Fruit fly (Drosophila melanogaster) whole organism, embryonic: Measurements from ENCODE around the gene haf.

Experiments used
- B-H1 ChIP-seq: fragments of 200-800 bp; sonication (Bioruptor generic); IDR thresholded peaks from 3 replicates; pipeline ENCODE4 v1.3.6; 2022; ENCODE audit warnings: missing biosample characterization, missing genetic modification characterization
- CG10431 ChIP-seq: fragments of 200-800 bp; sonication (Bioruptor generic); optimal IDR thresholded peaks from 3 replicates; lab custom pipeline; 2018; ENCODE audit warnings: missing biosample characterization, mild to moderate bottlenecking, missing genetic modification characterization
- CG11504 ChIP-seq: fragments of 200-800 bp; sonication (Bioruptor generic); optimal IDR thresholded peaks from 3 replicates; lab custom pipeline; 2019; ENCODE audit warnings: missing biosample characterization, mild to moderate bottlenecking, missing genetic modification characterization, moderate library complexity
- CG12744 ChIP-seq: fragments of 200-800 bp; sonication (Bioruptor generic); optimal IDR thresholded peaks from 2 replicates; lab custom pipeline; 2016; ENCODE audit warnings: missing biosample characterization, missing genetic modification characterization
- CG14441 ChIP-seq: fragments of 200-800 bp; sonication (Bioruptor generic); IDR thresholded peaks from 2 replicates; pipeline ENCODE4 v1.3.6; 2022; ENCODE audit warnings: missing biosample characterization, missing genetic modification characterization
- CG1603 ChIP-seq: fragments of 200-800 bp; sonication (Bioruptor generic); optimal IDR thresholded peaks from 2 replicates; lab custom pipeline; 2019; ENCODE audit warnings: missing biosample characterization, mild to moderate bottlenecking, missing genetic modification characterization, moderate library complexity
- CG1647 ChIP-seq: fragments of 200-800 bp; sonication (Bioruptor generic); optimal IDR thresholded peaks from 3 replicates; lab custom pipeline; 2016; ENCODE audit warnings: missing biosample characterization, missing genetic modification characterization
- CG17361 ChIP-seq: fragments of 200-800 bp; sonication (Bioruptor generic); IDR thresholded peaks from 3 replicates; pipeline ENCODE4 v1.3.6; 2022; ENCODE audit warnings: missing biosample characterization, missing genetic modification characterization
- CG2678 ChIP-seq: fragments of 200-800 bp; sonication (Bioruptor generic); optimal IDR thresholded peaks from 3 replicates; lab custom pipeline; 2019; ENCODE audit warnings: missing biosample characterization, mild to moderate bottlenecking, missing genetic modification characterization, moderate library complexity
- CG4328 ChIP-seq: fragments of 200-800 bp; sonication (Bioruptor generic); optimal IDR thresholded peaks from 3 replicates; lab custom pipeline; 2017; ENCODE audit warnings: missing biosample characterization, missing genetic modification reagents, missing genetic modification characterization
- CG6854 ChIP-seq: fragments of 200-800 bp; sonication (Bioruptor generic); optimal IDR thresholded peaks from 3 replicates; lab custom pipeline; 2017; ENCODE audit warnings: missing biosample characterization, mild to moderate bottlenecking, missing genetic modification characterization
- CG7271 ChIP-seq: fragments of 200-800 bp; sonication (Bioruptor generic); optimal IDR thresholded peaks from 2 replicates; lab custom pipeline; 2018; ENCODE audit warnings: missing biosample characterization, mild to moderate bottlenecking, missing genetic modification characterization, moderate library complexity
- CG9727 ChIP-seq: fragments of 200-800 bp; sonication (Bioruptor generic); optimal IDR thresholded peaks from 3 replicates; lab custom pipeline; 2017; ENCODE audit warnings: missing biosample characterization, mild to moderate bottlenecking, missing genetic modification characterization
- CG9932 ChIP-seq: fragments of 200-800 bp; sonication (Bioruptor generic); IDR thresholded peaks from 2 replicates; pipeline ENCODE4 v1.3.6; 2022; ENCODE audit warnings: missing biosample characterization, missing genetic modification characterization
- Dbx ChIP-seq: fragments of 200-800 bp; sonication (Bioruptor generic); IDR thresholded peaks from 3 replicates; pipeline ENCODE4 v1.3.6; 2022; ENCODE audit warnings: missing biosample characterization, missing genetic modification characterization
- Deaf1 ChIP-seq: fragments of 200-800 bp; optimal IDR thresholded peaks from 3 replicates; lab custom pipeline; 2019; ENCODE audit warnings: missing biosample characterization, mild to moderate bottlenecking, missing genetic modification characterization, moderate library complexity
- Doc3 ChIP-seq: fragments of 200-800 bp; sonication (Bioruptor generic); IDR thresholded peaks from 3 replicates; pipeline ENCODE4 v1.3.6; 2022; ENCODE audit warnings: missing biosample characterization, missing genetic modification characterization; ENCODE audit not compliant: partially characterized antibody
- Drgx ChIP-seq: fragments of 200-800 bp; sonication (Bioruptor generic); IDR thresholded peaks from 2 replicates; pipeline ENCODE4 v1.3.6; 2022; ENCODE audit warnings: missing biosample characterization, missing genetic modification characterization
- Fer1 ChIP-seq: fragments of 200-800 bp; sonication (Bioruptor generic); optimal IDR thresholded peaks from 2 replicates; lab custom pipeline; 2017; ENCODE audit warnings: missing biosample characterization, mild to moderate bottlenecking, missing genetic modification characterization
- HmgZ ChIP-seq: fragments of 200-800 bp; sonication (Bioruptor generic); optimal IDR thresholded peaks from 2 replicates; lab custom pipeline; 2018; ENCODE audit warnings: missing biosample characterization, mild to moderate bottlenecking, missing genetic modification characterization
- Hr51 ChIP-seq, 2 experiments: fragments of 200-800 bp; sonication (Bioruptor generic); optimal IDR thresholded peaks; 2 replicates in 1 of 2; 3 replicates in 1 of 2; lab custom pipeline; 2016 to 2018; ENCODE audit warnings: missing biosample characterization in 2 of 2, missing genetic modification characterization in 2 of 2, mild to moderate bottlenecking in 1 of 2, moderate library complexity in 1 of 2
- Ravus ChIP-seq: fragments of 200-800 bp; sonication (Bioruptor generic); IDR thresholded peaks from 2 replicates; pipeline ENCODE4 v1.3.6; 2022; ENCODE audit warnings: missing biosample characterization, missing genetic modification characterization
- Sin3A ChIP-seq: fragments of >200 bp; optimal IDR thresholded peaks from 2 replicates; lab custom pipeline; 2018
- Sox100B ChIP-seq: fragments of 200-800 bp; sonication (Bioruptor generic); optimal IDR thresholded peaks from 3 replicates; lab custom pipeline; 2018; ENCODE audit warnings: missing biosample characterization, mild to moderate bottlenecking, missing genetic modification characterization
- Sox102F ChIP-seq: fragments of 200-800 bp; sonication (Bioruptor generic); optimal IDR thresholded peaks from 2 replicates; lab custom pipeline; 2018; ENCODE audit warnings: missing biosample characterization, mild to moderate bottlenecking, missing genetic modification characterization, moderate library complexity
- Sry-β ChIP-seq: fragments of 200-800 bp; sonication (Bioruptor generic); optimal IDR thresholded peaks from 2 replicates; lab custom pipeline; 2018; ENCODE audit warnings: missing biosample characterization, mild to moderate bottlenecking, missing genetic modification characterization, moderate library complexity
- Xbp1 ChIP-seq: fragments of 200-800 bp; sonication (Bioruptor generic); optimal IDR thresholded peaks from 3 replicates; lab custom pipeline; 2016; ENCODE audit warnings: missing biosample characterization, mild to moderate bottlenecking, missing genetic modification characterization
- az2 ChIP-seq: fragments of 200-800 bp; sonication (Bioruptor generic); optimal IDR thresholded peaks from 3 replicates; lab custom pipeline; 2016; ENCODE audit warnings: missing biosample characterization, missing genetic modification characterization
- crol ChIP-seq: fragments of 200-800 bp; sonication (Bioruptor generic); IDR thresholded peaks from 2 replicates; pipeline ENCODE4 v1.3.6; 2022; ENCODE audit warnings: missing biosample characterization, missing genetic modification characterization
- cwo ChIP-seq: fragments of 200-800 bp; sonication (Bioruptor generic); optimal IDR thresholded peaks from 3 replicates; lab custom pipeline; 2017; ENCODE audit warnings: missing biosample characterization, missing genetic modification characterization, mild to moderate bottlenecking, moderate library complexity, missing genetic modification reagents
- dysf ChIP-seq: fragments of 200-800 bp; sonication (Bioruptor generic); IDR thresholded peaks from 3 replicates; pipeline ENCODE4 v1.3.6; 2022; ENCODE audit warnings: missing biosample characterization, missing genetic modification characterization
- fd3F ChIP-seq: fragments of 200-800 bp; sonication (Bioruptor generic); optimal IDR thresholded peaks from 2 replicates; lab custom pipeline; 2018; ENCODE audit warnings: missing biosample characterization, mild to moderate bottlenecking, missing genetic modification characterization, moderate library complexity
- grn ChIP-seq: fragments of 200-800 bp; sonication (Bioruptor generic); optimal IDR thresholded peaks from 3 replicates; lab custom pipeline; 2017; ENCODE audit warnings: missing biosample characterization, missing genetic modification characterization
- ind ChIP-seq: fragments of 200-800 bp; sonication (Bioruptor generic); optimal IDR thresholded peaks from 3 replicates; lab custom pipeline; 2016; ENCODE audit warnings: missing biosample characterization, missing genetic modification characterization
- insv ChIP-seq, 2 experiments: fragments of 200-800 bp; sonication (Bioruptor generic); optimal IDR thresholded peaks; 3 replicates each; lab custom pipeline; 2016 to 2018; ENCODE audit warnings: missing biosample characterization in 2 of 2, missing genetic modification characterization in 2 of 2
- jigr1 ChIP-seq: fragments of 200-800 bp; sonication (Bioruptor generic); IDR thresholded peaks from 3 replicates; pipeline ENCODE4 v1.3.6; 2022; ENCODE audit warnings: missing biosample characterization, missing genetic modification characterization
- lilli ChIP-seq: fragments of 200-800 bp; sonication (Bioruptor generic); optimal IDR thresholded peaks from 3 replicates; lab custom pipeline; 2016; ENCODE audit warnings: missing biosample characterization, missing genetic modification characterization
- lola ChIP-seq, 3 experiments: fragments of >200 bp in 2 of 3; fragments of 200-800 bp in 1 of 3; sonication (Bioruptor generic) in 1 of 3; optimal IDR thresholded peaks; 2 replicates each; lab custom pipeline; 2017 to 2019; ENCODE audit warnings: missing biosample characterization in 3 of 3, missing genetic modification characterization in 3 of 3, mild to moderate bottlenecking in 1 of 3, moderate library complexity in 1 of 3
- org-1 ChIP-seq: fragments of 200-800 bp; sonication (Bioruptor generic); optimal IDR thresholded peaks from 2 replicates; lab custom pipeline; 2017; ENCODE audit warnings: missing biosample characterization, missing genetic modification characterization
- otp ChIP-seq: fragments of 200-800 bp; sonication (Bioruptor generic); IDR thresholded peaks from 3 replicates; pipeline ENCODE4, ENCODE4 v1.3.6; 2022; ENCODE audit warnings: missing biosample characterization, missing genetic modification characterization
- pan ChIP-seq, 4 experiments: fragments of >200 bp in 3 of 4; fragments of 200-800 bp in 1 of 4; sonication (Bioruptor generic) in 1 of 4; optimal IDR thresholded peaks in 3 of 4; IDR thresholded peaks in 1 of 4; 2 replicates each; pipeline versions ENCODE4 v1.3.6 to Lab custom; 2017 to 2022; ENCODE audit warnings: missing biosample characterization in 2 of 4, missing genetic modification characterization in 2 of 4, mixed read lengths in 1 of 4
- pita ChIP-seq: fragments of 200-800 bp; sonication (Bioruptor generic); optimal IDR thresholded peaks from 2 replicates; lab custom pipeline; 2017; ENCODE audit warnings: missing biosample characterization, mild to moderate bottlenecking, missing genetic modification characterization
- slbo ChIP-seq: fragments of 200-800 bp; sonication (Bioruptor generic); IDR thresholded peaks from 2 replicates; pipeline ENCODE4 v1.3.6; 2022; ENCODE audit warnings: missing biosample characterization, missing genetic modification characterization
- slou ChIP-seq: fragments of 200-800 bp; sonication (Bioruptor generic); optimal IDR thresholded peaks from 3 replicates; lab custom pipeline; 2016; ENCODE audit warnings: missing biosample characterization, missing genetic modification characterization
- sug ChIP-seq: fragments of 200-800 bp; optimal IDR thresholded peaks from 2 replicates; lab custom pipeline; 2019; ENCODE audit warnings: missing biosample characterization, mild to moderate bottlenecking, missing genetic modification characterization, moderate library complexity
- tio ChIP-seq: fragments of 200-800 bp; sonication (Bioruptor generic); optimal IDR thresholded peaks from 2 replicates; lab custom pipeline; 2017; ENCODE audit warnings: missing biosample characterization, missing genetic modification characterization, inconsistent platforms
- zen ChIP-seq: fragments of 200-800 bp; sonication (Bioruptor generic); optimal IDR thresholded peaks from 3 replicates; lab custom pipeline; 2018; ENCODE audit warnings: missing biosample characterization, mild to moderate bottlenecking, missing genetic modification characterization, moderate library complexity
- zen2 ChIP-seq: fragments of 200-800 bp; sonication (Bioruptor generic); IDR thresholded peaks from 3 replicates; pipeline ENCODE4 v1.3.6; 2022; ENCODE audit warnings: missing biosample characterization, missing genetic modification characterization; ENCODE audit not compliant: partially characterized antibody

haf gene

dm6 chr2L:1556697-1557564 lies 2.0 kb downstream of the haf start (continued):
- TF ChIP-seq lilli (GFP tag; lab: Kevin White, UChicago) (peak; percentile 14), Sox100B (GFP tag; lab: Kevin White, UChicago) (peak; percentile 16), HmgZ (tag; lab: Kevin White, UChicago) (no peak), CG1647 (GFP tag; lab: Kevin White, UChicago) (no peak), zen (tag; lab: Kevin White, UChicago) (no peak), CG12744 (GFP tag; lab: Kevin White, UChicago) (no peak), sug (no peak), insv (GFP tag; optimal IDR thresholded peaks at IDR 0.05; lab: Kevin White, UChicago) (no peak), Sry-β (GFP tag; lab: Kevin White, UChicago) (no peak), lola (GFP tag; optimal IDR thresholded peaks at IDR 0.05; lab: Kevin White, UChicago) (peak in 1 of 3 experiments; percentile 55), CG17361 (GFP tag; lab: Robert Waterston, UW) (peak; percentile 48; the same call in 2 of the 3 replicates), Hr51 (GFP tag; optimal IDR thresholded peaks at IDR 0.05; lab: Kevin White, UChicago) (peak in 1 of 2 experiments; percentile 8), jigr1 (no peak), CG4328 (GFP tag; lab: Kevin White, UChicago) (no peak), org-1 (GFP tag; lab: Kevin White, UChicago) (no peak), grn (peak; percentile 27), az2 (GFP tag; lab: Kevin White, UChicago) (peak; percentile 17), crol (GFP tag; lab: Robert Waterston, UW) (peak; percentile 82), cwo (GFP tag; lab: Kevin White, UChicago) (no peak), Fer1 (GFP tag; lab: Kevin White, UChicago) (peak; percentile 20), Deaf1 (tag; lab: Kevin White, UChicago) (no peak), Ravus (GFP tag; lab: Robert Waterston, UW) (no peak), CG6854 (no peak), Sin3A (no peak), fd3F (GFP tag; lab: Kevin White, UChicago) (no peak)

- TF ChIP-seq zen2 (no peak), CG7271 (tag; lab: Kevin White, UChicago) (no peak), slbo (GFP tag; lab: Robert Waterston, UW) (peak; percentile 48), CG14441 (GFP tag; lab: Robert Waterston, UW) (peak; percentile 20; the same call in 1 of the 2 replicates), Drgx (GFP tag; lab: Robert Waterston, UW) (peak; percentile 26; the same call in 1 of the 2 replicates), CG11504 (tag; lab: Kevin White, UChicago) (no peak), Dbx (GFP tag; lab: Robert Waterston, UW) (no peak), CG2678 (tag; lab: Kevin White, UChicago) (no peak), dysf (0 out of 3 replicates have a peak, but pooled peaks have one; percentile 6), CG9727 (GFP tag; lab: Kevin White, UChicago) (no peak), CG9932 (GFP tag; lab: Robert Waterston, UW) (peak; percentile 39), ind (GFP tag; lab: Kevin White, UChicago) (peak; percentile 4), tio (peak; percentile 28), Sox102F (GFP tag; lab: Kevin White, UChicago) (peak; percentile 9), pan (optimal IDR thresholded peaks at IDR 0.05; lab: Kevin White, UChicago) (no peak), pan (GFP tag; optimal IDR thresholded peaks at IDR 0.05 in 1 of 2, IDR thresholded peaks at IDR 0.05 in 1 of 2) (peak in 1 of 2 experiments; percentile 34), otp (GFP tag; lab: Robert Waterston, UW) (no peak), slou (GFP tag; lab: Kevin White, UChicago) (no peak), Doc3 (GFP tag; lab: Robert Waterston, UW) (no peak), CG1603 (tag; lab: Kevin White, UChicago) (peak; percentile 13), HmgZ (tag; lab: Kevin White, UChicago) (no peak), pita (GFP tag; lab: Kevin White, UChicago) (no peak), B-H1 (GFP tag; lab: Robert Waterston, UW) (no peak), CG10431 (GFP tag; lab: Kevin White, UChicago) (no peak), Xbp1 (peak; percentile 2)
These were observed 3.0 kb downstream of the haf start for dm6 chr2L:1557927-1558326.
